Worm (Caenorhabditis elegans) whole organism, L1 larva: ENCODE measurements around the gene ttr-42.

Experiments used
- C04F5.9 ChIP-seq: sonication (generic microtip); optimal IDR thresholded peaks from 2 replicates; lab custom pipeline; 2016; ENCODE audit warnings: missing genetic modification characterization, missing compliant biosample characterization
- C34B4.2 ChIP-seq: sonication (generic microtip); optimal IDR thresholded peaks from 2 replicates; lab custom pipeline; 2017; ENCODE audit warnings: mild to moderate bottlenecking, missing genetic modification characterization, missing compliant biosample characterization
- aha-1 ChIP-seq: fragments of 150-350 bp; optimal IDR thresholded peaks from 2 replicates; lab custom pipeline; 2014; ENCODE audit warnings: missing biosample characterization, missing genetic modification characterization
- alr-1 ChIP-seq: fragments of 200-800 bp; sonication (Bioruptor generic); optimal IDR thresholded peaks from 2 replicates; lab custom pipeline; 2018; ENCODE audit warnings: borderline replicate concordance, mild to moderate bottlenecking, missing genetic modification characterization, missing compliant biosample characterization
- ama-1 ChIP-seq: fragments of 150-350 bp; optimal IDR thresholded peaks from 2 replicates; lab custom pipeline; 2014
- ceh-8 ChIP-seq: fragments of 200-800 bp; sonication (Bioruptor generic); optimal IDR thresholded peaks from 2 replicates; lab custom pipeline; 2018; ENCODE audit warnings: mild to moderate bottlenecking, missing genetic modification characterization, moderate library complexity, missing compliant biosample characterization
- ceh-82 ChIP-seq, 3 experiments: fragments of 150-350 bp in 1 of 3; sonication (generic microtip) in 2 of 3; optimal IDR thresholded peaks; 2 replicates each; lab custom pipeline; 2014 to 2017; ENCODE audit warnings: missing biosample characterization in 3 of 3, missing genetic modification characterization in 3 of 3
- dpl-1 ChIP-seq, 3 experiments: fragments of 150-350 bp in 2 of 3; sonication (generic microtip) in 1 of 3; optimal IDR thresholded peaks; 2 replicates each; lab custom pipeline; 2014 to 2017; ENCODE audit warnings: missing biosample characterization in 3 of 3, missing genetic modification characterization in 3 of 3, missing genetic modification reagents in 3 of 3
- dsc-1 ChIP-seq: sonication (generic microtip); optimal IDR thresholded peaks from 2 replicates; lab custom pipeline; 2016; ENCODE audit warnings: mild to moderate bottlenecking, missing genetic modification characterization, missing compliant biosample characterization
- egl-27 ChIP-seq, 2 experiments: fragments of 150-350 bp in 1 of 2; sonication (generic microtip); optimal IDR thresholded peaks; 3 replicates each; lab custom pipeline; 2017 to 2018; ENCODE audit warnings: missing biosample characterization in 2 of 2, missing genetic modification characterization in 2 of 2, missing genetic modification reagents in 2 of 2
- elt-3 ChIP-seq, 6 experiments: fragments of 150-350 bp in 1 of 6; sonication (generic microtip); optimal IDR thresholded peaks; 2 replicates each; lab custom pipeline; 2017 to 2018; ENCODE audit warnings: missing biosample characterization in 6 of 6, missing genetic modification characterization in 6 of 6, inconsistent platforms in 1 of 6
- fkh-10 ChIP-seq: sonication (generic microtip); optimal IDR thresholded peaks from 2 replicates; lab custom pipeline; 2017; ENCODE audit warnings: missing biosample characterization, missing genetic modification reagents, missing genetic modification characterization
- fos-1 ChIP-seq: fragments of 150-350 bp; optimal IDR thresholded peaks from 2 replicates; lab custom pipeline; 2014; ENCODE audit warnings: missing biosample characterization, missing genetic modification characterization
- grh-1 ChIP-seq: fragments of 200-800 bp; sonication (Bioruptor generic); IDR thresholded peaks from 2 replicates; pipeline ENCODE4 v1.3.6; 2022; ENCODE audit warnings: missing genetic modification reagents, missing genetic modification characterization, missing compliant biosample characterization
- hlh-4 ChIP-seq: sonication (generic microtip); optimal IDR thresholded peaks from 2 replicates; lab custom pipeline; 2016; ENCODE audit warnings: mild to moderate bottlenecking, missing genetic modification characterization, missing compliant biosample characterization
- hpl-2 ChIP-seq: fragments of 150-350 bp; optimal IDR thresholded peaks from 2 replicates; lab custom pipeline; 2014; ENCODE audit warnings: missing biosample characterization, missing genetic modification reagents, missing genetic modification characterization
- irx-1 ChIP-seq: sonication (generic microtip); optimal IDR thresholded peaks from 2 replicates; lab custom pipeline; 2016; ENCODE audit warnings: missing genetic modification characterization, missing compliant biosample characterization
- isw-1 ChIP-seq: fragments of 200-800 bp; sonication (Bioruptor generic); IDR thresholded peaks from 2 replicates; pipeline ENCODE4 v1.3.6; 2022; ENCODE audit warnings: missing genetic modification characterization, missing compliant biosample characterization
- jun-1 ChIP-seq: fragments of 150-350 bp; optimal IDR thresholded peaks from 2 replicates; lab custom pipeline; 2014; ENCODE audit warnings: missing biosample characterization, missing genetic modification reagents, missing genetic modification characterization
- lin-13 ChIP-seq: fragments of 150-350 bp; optimal IDR thresholded peaks from 2 replicates; lab custom pipeline; 2014; ENCODE audit warnings: missing biosample characterization, missing genetic modification reagents, missing genetic modification characterization
- lin-14 ChIP-seq: fragments of 200-800 bp; sonication (Bioruptor generic); optimal IDR thresholded peaks from 2 replicates; lab custom pipeline; 2018; ENCODE audit warnings: mild to moderate bottlenecking, missing genetic modification characterization, moderate library complexity, missing compliant biosample characterization
- lin-35 ChIP-seq, 2 experiments: fragments of 150-350 bp; optimal IDR thresholded peaks; 2 replicates each; lab custom pipeline; 2014; ENCODE audit warnings: missing biosample characterization in 2 of 2, missing genetic modification characterization in 2 of 2, missing genetic modification reagents in 2 of 2
- lin-39 ChIP-seq: fragments of 150-350 bp; optimal IDR thresholded peaks from 2 replicates; lab custom pipeline; 2014; ENCODE audit warnings: missing biosample characterization, missing genetic modification reagents, missing genetic modification characterization
- lir-3 ChIP-seq: sonication (generic microtip); optimal IDR thresholded peaks from 2 replicates; lab custom pipeline; 2016; ENCODE audit warnings: mild to moderate bottlenecking, missing genetic modification characterization, moderate library complexity, missing compliant biosample characterization; ENCODE audit not compliant: poor library complexity
- lsy-2 ChIP-seq, 2 experiments: fragments of 150-350 bp; optimal IDR thresholded peaks; 2 replicates each; lab custom pipeline; 2014; ENCODE audit warnings: missing biosample characterization in 2 of 2, missing genetic modification characterization in 2 of 2
- mab-9 ChIP-seq: fragments of 200-800 bp; sonication (Bioruptor generic); IDR thresholded peaks from 2 replicates; pipeline ENCODE4 v1.3.6; 2022; ENCODE audit warnings: missing genetic modification reagents, missing genetic modification characterization, missing compliant biosample characterization
- mdl-1 ChIP-seq, 2 experiments: fragments of 150-350 bp; optimal IDR thresholded peaks; 2 replicates each; lab custom pipeline; 2014 to 2017; ENCODE audit warnings: missing biosample characterization in 2 of 2, missing genetic modification characterization in 2 of 2, inconsistent platforms in 1 of 2
- nhr-12 ChIP-seq: sonication (generic microtip); optimal IDR thresholded peaks from 2 replicates; lab custom pipeline; 2017; ENCODE audit warnings: missing biosample characterization, missing genetic modification characterization
- nhr-19 ChIP-seq: fragments of 200-800 bp; sonication (Bioruptor generic); conservative IDR thresholded peaks from 2 replicates; pipeline ENCODE4 v1.3.6; 2022; ENCODE audit warnings: missing genetic modification characterization, missing compliant biosample characterization
- nhr-20 ChIP-seq: sonication (generic microtip); optimal IDR thresholded peaks from 2 replicates; lab custom pipeline; 2016; ENCODE audit warnings: mild to moderate bottlenecking, missing genetic modification characterization, missing compliant biosample characterization
- nhr-237 ChIP-seq: fragments of 150-350 bp; optimal IDR thresholded peaks from 2 replicates; lab custom pipeline; 2014; ENCODE audit warnings: missing biosample characterization, missing genetic modification characterization
- nhr-71 ChIP-seq: sonication (generic microtip); optimal IDR thresholded peaks from 2 replicates; lab custom pipeline; 2016; ENCODE audit warnings: mild to moderate bottlenecking, missing genetic modification characterization, moderate library complexity, missing compliant biosample characterization
- nhr-76 ChIP-seq: sonication (generic microtip); optimal IDR thresholded peaks from 2 replicates; lab custom pipeline; 2017; ENCODE audit warnings: missing biosample characterization, missing genetic modification characterization
- nhr-77 ChIP-seq: fragments of 150-350 bp; optimal IDR thresholded peaks from 2 replicates; lab custom pipeline; 2014; ENCODE audit warnings: missing biosample characterization, missing genetic modification characterization
- nhr-85 ChIP-seq: sonication (generic microtip); peaks from one replicate; lab custom pipeline; 2016; ENCODE audit warnings: missing genetic modification characterization, inconsistent platforms, missing compliant biosample characterization
- nhr-90 ChIP-seq: sonication (generic microtip); optimal IDR thresholded peaks from 2 replicates; lab custom pipeline; 2016; ENCODE audit warnings: mild to moderate bottlenecking, missing genetic modification characterization, missing compliant biosample characterization; ENCODE audit not compliant: poor library complexity
- pax-3 ChIP-seq: fragments of 200-800 bp; sonication (Bioruptor generic); optimal IDR thresholded peaks from 2 replicates; lab custom pipeline; 2018; ENCODE audit warnings: mild to moderate bottlenecking, missing genetic modification characterization, moderate library complexity, missing compliant biosample characterization
- pqm-1 ChIP-seq: sonication (generic microtip); optimal IDR thresholded peaks from 3 replicates; lab custom pipeline; 2017; ENCODE audit warnings: missing biosample characterization, missing genetic modification characterization
- rnt-1 ChIP-seq: sonication (generic microtip); optimal IDR thresholded peaks from 2 replicates; lab custom pipeline; 2016; ENCODE audit warnings: mild to moderate bottlenecking, missing genetic modification characterization, moderate library complexity, missing compliant biosample characterization
- sox-4 ChIP-seq: sonication (generic microtip); optimal IDR thresholded peaks from 2 replicates; lab custom pipeline; 2016; ENCODE audit warnings: missing genetic modification characterization, missing compliant biosample characterization
- sptf-1 ChIP-seq: fragments of 150-350 bp; optimal IDR thresholded peaks from 2 replicates; lab custom pipeline; 2014; ENCODE audit warnings: missing biosample characterization, missing genetic modification characterization
- swsn-7 ChIP-seq: sonication (generic microtip); optimal IDR thresholded peaks from 2 replicates; lab custom pipeline; 2016; ENCODE audit warnings: missing genetic modification characterization, missing compliant biosample characterization
- unc-30 ChIP-seq: sonication (generic microtip); optimal IDR thresholded peaks from 2 replicates; lab custom pipeline; 2017; ENCODE audit warnings: missing biosample characterization, missing genetic modification characterization
- unc-62 ChIP-seq: fragments of 150-350 bp; optimal IDR thresholded peaks from 2 replicates; lab custom pipeline; 2014; ENCODE audit warnings: missing biosample characterization, missing genetic modification reagents, missing genetic modification characterization
- zag-1 ChIP-seq: fragments of 150-350 bp; optimal IDR thresholded peaks from 2 replicates; lab custom pipeline; 2014; ENCODE audit warnings: missing biosample characterization, missing genetic modification characterization
- zip-4 ChIP-seq: fragments of 200-800 bp; sonication (Bioruptor generic); optimal IDR thresholded peaks from 2 replicates; lab custom pipeline; 2018; ENCODE audit warnings: mild to moderate bottlenecking, missing genetic modification characterization, moderate library complexity, missing compliant biosample characterization

The ttr-42 gene

ce11 chrX:2598833-2599279 lies 21.3 kb downstream of the ttr-42 start (continued):
- TF ChIP-seq nhr-20 (tag; lab: Kevin White, UChicago) (peak; percentile 18), lin-39 (tag; lab: Kevin White, UChicago) (peak; percentile 0), nhr-237 (tag; lab: Kevin White, UChicago) (no peak), C34B4.2 (tag; lab: Kevin White, UChicago) (no peak), lir-3 (tag; lab: Kevin White, UChicago) (no peak), dpl-1 (GFP tag; optimal IDR thresholded peaks at IDR 0.05; lab: Kevin White, UChicago) (no peak), ama-1 (lab: Kevin White, UChicago) (no peak), C04F5.9 (tag; lab: Kevin White, UChicago) (no peak), nhr-19 (peak; percentile 52)

- TF ChIP-seq C04F5.9 (tag; lab: Kevin White, UChicago) (no peak), fkh-10 (GFP tag; lab: Kevin White, UChicago) (peak; percentile 85), lin-13 (GFP tag; lab: Kevin White, UChicago) (peak; percentile 1), egl-27 (tag; optimal IDR thresholded peaks at IDR 0.05; lab: Kevin White, UChicago) (no peak), grh-1 (GFP tag; lab: Robert Waterston, UW) (no peak), rnt-1 (tag; lab: Kevin White, UChicago) (no peak), nhr-90 (no peak), hlh-4 (no peak), aha-1 (tag; lab: Kevin White, UChicago) (no peak), lin-14 (GFP tag; lab: Kevin White, UChicago) (peak; percentile 66), unc-62 (no peak), mdl-1 (tag; optimal IDR thresholded peaks at IDR 0.05; lab: Kevin White, UChicago) (peak in 1 of 2 experiments; percentile 3), pqm-1 (no peak), nhr-77 (tag; lab: Kevin White, UChicago) (no peak)
- TF ChIP-seq, all 84 proteins: peak for 4
Measured at ce11 chrX:2601025-2601705, 23.6 kb downstream of the ttr-42 start.

ce11 chrX:2604358-2605016 lies 26.9 kb downstream of the ttr-42 start:
- TF ChIP-seq swsn-7 (tag; lab: Kevin White, UChicago) (peak; percentile 15), egl-27 (tag; optimal IDR thresholded peaks at IDR 0.05; lab: Kevin White, UChicago) (no peak), zag-1 (tag; lab: Kevin White, UChicago) (no peak), mab-9 (GFP tag; lab: Robert Waterston, UW) (no peak), unc-62 (no peak), zip-4 (GFP tag; lab: Kevin White, UChicago) (no peak), nhr-12 (no peak), nhr-237 (tag; lab: Kevin White, UChicago) (no peak), ceh-8 (no peak), unc-30 (tag; lab: Kevin White, UChicago) (peak; percentile 85), nhr-85 (no peak), jun-1 (tag; lab: Kevin White, UChicago) (no peak), lsy-2 (tag; optimal IDR thresholded peaks at IDR 0.05; lab: Kevin White, UChicago) (peak; percentile 0 to 25), sox-4 (tag; lab: Kevin White, UChicago) (peak; percentile 64), nhr-20 (tag; lab: Kevin White, UChicago) (peak; percentile 51), pax-3 (peak; percentile 71), isw-1 (GFP tag; lab: Robert Waterston, UW) (no peak), hpl-2 (GFP tag; lab: Kevin White, UChicago) (no peak), fkh-10 (GFP tag; lab: Kevin White, UChicago) (peak; percentile 25), mdl-1 (tag; optimal IDR thresholded peaks at IDR 0.05; lab: Kevin White, UChicago) (no peak), lin-39 (tag; lab: Kevin White, UChicago) (no peak), elt-3 (tag; optimal IDR thresholded peaks at IDR 0.05; lab: Kevin White, UChicago) (no peak), nhr-71 (tag; lab: Kevin White, UChicago) (peak; percentile 53), nhr-76 (no peak), lin-14 (GFP tag; lab: Kevin White, UChicago) (peak; percentile 65), fos-1 (tag; lab: Kevin White, UChicago) (no peak), lin-35 (GFP tag; optimal IDR thresholded peaks at IDR 0.05; lab: Kevin White, UChicago) (no peak), sptf-1 (tag; lab: Kevin White, UChicago) (no peak), ceh-82 (tag; optimal IDR thresholded peaks at IDR 0.05; lab: Kevin White, UChicago) (peak in 1 of 3 experiments; percentile 10), alr-1 (no peak), irx-1 (tag; lab: Kevin White, UChicago) (no peak), dsc-1 (peak; percentile 94)
